Fruit fly (Drosophila melanogaster): ENCODE results near the gene CG31827.

DNA sequence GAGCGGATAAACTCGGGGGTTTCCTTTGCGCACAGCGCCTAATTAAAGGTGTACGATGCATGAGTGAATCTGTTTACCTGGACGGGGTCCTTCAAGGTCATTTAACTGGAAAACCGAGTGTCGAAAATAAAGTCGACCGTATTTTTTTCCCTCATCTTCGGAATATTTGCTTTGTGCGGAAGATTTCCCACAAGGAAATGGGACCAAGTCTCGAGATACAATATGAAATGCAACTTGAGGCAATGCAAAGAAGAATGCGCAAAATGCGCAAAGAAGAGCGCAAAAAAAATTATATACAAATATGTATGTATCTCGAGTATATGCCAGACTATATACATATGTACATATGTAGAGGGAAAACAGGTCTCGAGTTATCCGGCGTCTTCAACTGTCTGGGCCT is 38.0 kb downstream of the CG31827 start:
- TF ChIP-seq h (optimal IDR thresholded peaks at IDR 0.05) (no peak), Myc (optimal IDR thresholded peaks at IDR 0.05) (no peak), insv (optimal IDR thresholded peaks at IDR 0.05) (no peak), psq (optimal IDR thresholded peaks at IDR 0.05) (no peak), Sin3A (optimal IDR thresholded peaks at IDR 0.05) (no peak), ttk (optimal IDR thresholded peaks at IDR 0.05) (no peak)

All from Kc167 (cell line).